Worm (Caenorhabditis elegans) whole organism, young adult: ENCODE data around the gene tax-6.

Source experiments
- C17E4.6 ChIP-seq: fragments of 200-800 bp; sonication (Bioruptor generic); IDR thresholded peaks from 2 replicates; pipeline ENCODE4 v1.3.6; 2022; ENCODE audit warnings: missing genetic modification reagents, missing genetic modification characterization, missing compliant biosample characterization
- F23B12.7 ChIP-seq: sonication (generic microtip); optimal IDR thresholded peaks from 2 replicates; lab custom pipeline; 2017; ENCODE audit warnings: missing genetic modification characterization, mild to moderate bottlenecking, missing compliant biosample characterization, antibody characterized with exemption, moderate library complexity; ENCODE audit not compliant: insufficient read depth
- F39B2.1 ChIP-seq: fragments of 200-800 bp; sonication (Bioruptor generic); IDR thresholded peaks from 2 replicates; pipeline ENCODE4 v1.3.6; 2022; ENCODE audit warnings: missing genetic modification reagents, missing genetic modification characterization, missing compliant biosample characterization
- ama-1 ChIP-seq, 3 experiments: fragments of 150-350 bp in 1 of 3; sonication (generic microtip) in 2 of 3; optimal IDR thresholded peaks; 2 replicates each; lab custom pipeline; 2014 to 2018; ENCODE audit warnings: missing biosample characterization in 2 of 3, missing genetic modification characterization in 2 of 3, missing genetic modification reagents in 2 of 3
- cebp-1 ChIP-seq, 2 experiments: fragments of 200-800 bp in 1 of 2; sonication (Bioruptor generic) in 1 of 2; sonication (generic microtip) in 1 of 2; IDR thresholded peaks in 1 of 2; optimal IDR thresholded peaks in 1 of 2; 2 replicates each; pipeline versions ENCODE4 v1.3.6 to Lab custom; 2017 to 2022; ENCODE audit warnings: missing compliant biosample characterization in 2 of 2, missing genetic modification characterization in 2 of 2, mild to moderate bottlenecking in 1 of 2, missing genetic modification reagents in 1 of 2, moderate library complexity in 1 of 2
- chd-7 ChIP-seq: sonication (generic microtip); optimal IDR thresholded peaks from 2 replicates; lab custom pipeline; 2016; ENCODE audit warnings: mild to moderate bottlenecking, missing genetic modification characterization, moderate library complexity, missing compliant biosample characterization
- egrh-3 ChIP-seq: fragments of 200-800 bp; sonication (Bioruptor generic); IDR thresholded peaks from 2 replicates; pipeline ENCODE4 v1.3.6; 2022; ENCODE audit warnings: missing genetic modification reagents, missing genetic modification characterization, missing compliant biosample characterization
- him-1 ChIP-seq: sonication (generic microtip); optimal IDR thresholded peaks from 2 replicates; lab custom pipeline; 2016; ENCODE audit warnings: missing genotype, missing genetic modification reagents, missing genetic modification characterization, missing compliant biosample characterization
- lsy-27 ChIP-seq: sonication (generic microtip); optimal IDR thresholded peaks from 2 replicates; lab custom pipeline; 2017; ENCODE audit warnings: missing genetic modification characterization, mild to moderate bottlenecking, missing compliant biosample characterization, antibody characterized with exemption, missing genotype, borderline replicate concordance; ENCODE audit not compliant: insufficient read depth
- nfya-2 ChIP-seq: fragments of 200-800 bp; sonication (Bioruptor generic); IDR thresholded peaks from 2 replicates; pipeline ENCODE4 v1.3.6; 2022; ENCODE audit warnings: missing genetic modification reagents, missing genetic modification characterization, missing compliant biosample characterization
- sdz-38 ChIP-seq: sonication (generic microtip); optimal IDR thresholded peaks from 2 replicates; lab custom pipeline; 2016; ENCODE audit warnings: missing genotype, missing genetic modification characterization, missing compliant biosample characterization
- unc-130 ChIP-seq: sonication (generic microtip); optimal IDR thresholded peaks from 2 replicates; lab custom pipeline; 2016; ENCODE audit warnings: missing genetic modification reagents, missing genetic modification characterization, missing compliant biosample characterization
- ztf-25 ChIP-seq: fragments of 200-800 bp; sonication (Bioruptor generic); IDR thresholded peaks from 2 replicates; pipeline ENCODE4 v1.3.6; 2022; ENCODE audit warnings: missing genetic modification reagents, missing genetic modification characterization, missing compliant biosample characterization

ce11 chrIV:10506016-10506415, 4.6 kb upstream of the tax-6 start:
- TF ChIP-seq cebp-1 (GFP tag; IDR thresholded peaks at IDR 0.05; lab: Robert Waterston, UW), result no peak
- no peak for TF ChIP-seq cebp-1 (tag; optimal IDR thresholded peaks at IDR 0.05; lab: Kevin White, UChicago)
- no peak for TF ChIP-seq him-1 (tag; lab: Kevin White, UChicago)
- no peak for TF ChIP-seq C17E4.6 (GFP tag; lab: Robert Waterston, UW)
- TF ChIP-seq nfya-2 (GFP tag; lab: Robert Waterston, UW), result no peak
- no peak for TF ChIP-seq F23B12.7 (tag; lab: Kevin White, UChicago)
- no peak for TF ChIP-seq egrh-3 (GFP tag; lab: Robert Waterston, UW)
- TF ChIP-seq ztf-25 (GFP tag; lab: Robert Waterston, UW), result no peak
- TF ChIP-seq ama-1 (optimal IDR thresholded peaks at IDR 0.05; lab: Kevin White, UChicago), result no peak
- no peak for TF ChIP-seq ama-1 (GFP tag; optimal IDR thresholded peaks at IDR 0.05; lab: Kevin White, UChicago)
- TF ChIP-seq F39B2.1 (GFP tag; lab: Robert Waterston, UW), result no peak
- TF ChIP-seq chd-7, result no peak
- no peak for TF ChIP-seq unc-130 (GFP tag; lab: Kevin White, UChicago)
- TF ChIP-seq sdz-38 (tag; lab: Kevin White, UChicago), result no peak
- TF ChIP-seq lsy-27, result no peak
